Worm (Caenorhabditis elegans) whole organism, late embryonic: ENCODE data around the gene ddo-2.

ENCODE experiments used
- ceh-30 ChIP-seq: fragments of 150-350 bp; optimal IDR thresholded peaks from 2 replicates; lab custom pipeline; 2014; ENCODE audit warnings: missing biosample characterization, missing genetic modification characterization
- che-1 ChIP-seq: sonication (generic microtip); optimal IDR thresholded peaks from 2 replicates; lab custom pipeline; 2016; ENCODE audit warnings: mild to moderate bottlenecking, missing genetic modification characterization, missing compliant biosample characterization
- dve-1 ChIP-seq: sonication (generic microtip); optimal IDR thresholded peaks from 2 replicates; lab custom pipeline; 2017; ENCODE audit warnings: antibody characterized with exemption, mild to moderate bottlenecking, missing genetic modification characterization, missing compliant biosample characterization
- fkh-10 ChIP-seq: fragments of 150-350 bp; optimal IDR thresholded peaks from 2 replicates; lab custom pipeline; 2014; ENCODE audit warnings: missing biosample characterization, missing genetic modification reagents, missing genetic modification characterization
- nhr-11 ChIP-seq: fragments of 150-350 bp; optimal IDR thresholded peaks from 2 replicates; lab custom pipeline; 2014; ENCODE audit warnings: missing biosample characterization, missing genetic modification characterization
- pqm-1 ChIP-seq: sonication (generic microtip); optimal IDR thresholded peaks from 2 replicates; lab custom pipeline; 2016; ENCODE audit warnings: missing genetic modification characterization, missing compliant biosample characterization
- pros-1 ChIP-seq: fragments of 150-350 bp; optimal IDR thresholded peaks from 2 replicates; lab custom pipeline; 2014; ENCODE audit warnings: missing biosample characterization, missing genetic modification reagents, missing genetic modification characterization
- unc-42 ChIP-seq: sonication (generic microtip); optimal IDR thresholded peaks from 2 replicates; lab custom pipeline; 2016; ENCODE audit warnings: missing genotype, missing genetic modification characterization, missing compliant biosample characterization
- unc-55 ChIP-seq: sonication (generic microtip); optimal IDR thresholded peaks from 2 replicates; lab custom pipeline; 2017; ENCODE audit warnings: missing biosample characterization, missing genetic modification reagents, missing genetic modification characterization

- TF ChIP-seq che-1 (tag; lab: Kevin White, UChicago) (no peak), ceh-30 (tag; lab: Kevin White, UChicago) (no peak), fkh-10 (GFP tag; lab: Kevin White, UChicago) (no peak), pros-1 (tag; lab: Kevin White, UChicago) (no peak), unc-55 (GFP tag; lab: Kevin White, UChicago) (no peak), dve-1 (tag; lab: Kevin White, UChicago) (no peak), nhr-11 (no peak), pqm-1 (tag; lab: Kevin White, UChicago) (no peak), unc-42 (tag; lab: Kevin White, UChicago) (no peak)
These were observed 45.7 kb downstream of the ddo-2 start, which contains the start of gene C02H6.1 for ce11 chrV:7389771-7390170.
